Fruit fly (Drosophila melanogaster) whole organism, embryonic: ENCODE results near the gene CG12643.
A peak's percentile ranks its signal among the peaks of the same experiment; 100 is the strongest.

Source experiments
- CG10431 ChIP-seq: fragments of 200-800 bp; sonication (Bioruptor generic); optimal IDR thresholded peaks from 3 replicates; lab custom pipeline; 2018; ENCODE audit warnings: missing biosample characterization, mild to moderate bottlenecking, missing genetic modification characterization
- CG12391 ChIP-seq: fragments of 200-800 bp; sonication (Bioruptor generic); optimal IDR thresholded peaks from 3 replicates; lab custom pipeline; 2018; ENCODE audit warnings: missing biosample characterization, mild to moderate bottlenecking, missing genetic modification characterization, moderate library complexity
- CG12769 ChIP-seq: fragments of 200-800 bp; sonication (Bioruptor generic); optimal IDR thresholded peaks from 2 replicates; lab custom pipeline; 2019; ENCODE audit warnings: missing biosample characterization, mild to moderate bottlenecking, missing genetic modification characterization, moderate library complexity
- CG13775 ChIP-seq: fragments of 200-800 bp; sonication (Bioruptor generic); optimal IDR thresholded peaks from 3 replicates; lab custom pipeline; 2017; ENCODE audit warnings: missing biosample characterization, mild to moderate bottlenecking, missing genetic modification characterization
- CG14050 ChIP-seq: fragments of 200-800 bp; sonication (Bioruptor generic); IDR thresholded peaks from 3 replicates; pipeline ENCODE4 v1.3.6; 2022; ENCODE audit warnings: missing biosample characterization, missing genetic modification characterization
- CG14860 ChIP-seq: fragments of 200-800 bp; sonication (Bioruptor generic); IDR thresholded peaks from 3 replicates; pipeline ENCODE4 v1.3.6; 2022; ENCODE audit warnings: missing biosample characterization, missing genetic modification characterization; ENCODE audit not compliant: partially characterized antibody
- CG17912 ChIP-seq: fragments of 200-800 bp; sonication (Bioruptor generic); optimal IDR thresholded peaks from 2 replicates; lab custom pipeline; 2018; ENCODE audit warnings: missing biosample characterization, mild to moderate bottlenecking, missing genetic modification characterization
- CG1832 ChIP-seq: fragments of 200-800 bp; sonication (Bioruptor generic); optimal IDR thresholded peaks from 2 replicates; lab custom pipeline; 2017; ENCODE audit warnings: missing biosample characterization, mild to moderate bottlenecking, missing genetic modification characterization, inconsistent platforms
- CG2712 ChIP-seq: fragments of 200-800 bp; optimal IDR thresholded peaks from 3 replicates; lab custom pipeline; 2019; ENCODE audit warnings: missing biosample characterization, mild to moderate bottlenecking, missing genetic modification characterization, moderate library complexity
- CG32532 ChIP-seq: fragments of 200-800 bp; sonication (Bioruptor generic); IDR thresholded peaks from 2 replicates; pipeline ENCODE4 v1.3.6; 2022; ENCODE audit warnings: missing biosample characterization, missing genetic modification characterization
- CG3281 ChIP-seq: fragments of 200-800 bp; sonication (Bioruptor generic); optimal IDR thresholded peaks from 3 replicates; lab custom pipeline; 2017; ENCODE audit warnings: missing biosample characterization, mild to moderate bottlenecking, missing genetic modification characterization
- CG33557 ChIP-seq: fragments of 200-800 bp; sonication (Bioruptor generic); optimal IDR thresholded peaks from 2 replicates; lab custom pipeline; 2019; ENCODE audit warnings: missing biosample characterization, mild to moderate bottlenecking, missing genetic modification characterization, moderate library complexity
- CG34422 ChIP-seq: fragments of 200-800 bp; sonication (Bioruptor generic); IDR thresholded peaks from 3 replicates; pipeline ENCODE4 v1.3.6; 2022; ENCODE audit warnings: missing biosample characterization, missing genetic modification characterization
- CG4328 ChIP-seq: fragments of 200-800 bp; sonication (Bioruptor generic); optimal IDR thresholded peaks from 3 replicates; lab custom pipeline; 2017; ENCODE audit warnings: missing biosample characterization, missing genetic modification reagents, missing genetic modification characterization
- CG43689 ChIP-seq: fragments of 200-800 bp; sonication (Bioruptor generic); IDR thresholded peaks from 2 replicates; pipeline ENCODE4 v1.3.6; 2022; ENCODE audit warnings: missing biosample characterization, missing genetic modification characterization
- CG7556 ChIP-seq: fragments of 200-800 bp; sonication (Bioruptor generic); optimal IDR thresholded peaks from 2 replicates; lab custom pipeline; 2017; ENCODE audit warnings: missing biosample characterization, mild to moderate bottlenecking, missing genetic modification characterization
- CG8281 ChIP-seq: fragments of 200-800 bp; sonication (Bioruptor generic); optimal IDR thresholded peaks from 2 replicates; lab custom pipeline; 2018; ENCODE audit warnings: missing biosample characterization, mild to moderate bottlenecking, missing genetic modification characterization, moderate library complexity
- CG8924 ChIP-seq: fragments of 200-800 bp; optimal IDR thresholded peaks from 3 replicates; lab custom pipeline; 2019; ENCODE audit warnings: missing biosample characterization, mild to moderate bottlenecking, missing genetic modification characterization, moderate library complexity
- Camta ChIP-seq: fragments of 200-800 bp; sonication (Bioruptor generic); optimal IDR thresholded peaks from 2 replicates; lab custom pipeline; 2016; ENCODE audit warnings: missing biosample characterization, missing genetic modification characterization
- D ChIP-seq, 2 experiments: fragments of 200-800 bp in 1 of 2; fragments of >200 bp in 1 of 2; sonication (Bioruptor generic) in 1 of 2; optimal IDR thresholded peaks; 2 replicates in 1 of 2; 3 replicates in 1 of 2; lab custom pipeline; 2017; ENCODE audit warnings: mild to moderate bottlenecking in 1 of 2, missing biosample characterization in 1 of 2, missing genetic modification characterization in 1 of 2, missing genetic modification reagents in 1 of 2
- Drgx ChIP-seq: fragments of 200-800 bp; sonication (Bioruptor generic); IDR thresholded peaks from 2 replicates; pipeline ENCODE4 v1.3.6; 2022; ENCODE audit warnings: missing biosample characterization, missing genetic modification characterization
- Hr51 ChIP-seq, 2 experiments: fragments of 200-800 bp; sonication (Bioruptor generic); optimal IDR thresholded peaks; 2 replicates in 1 of 2; 3 replicates in 1 of 2; lab custom pipeline; 2016 to 2018; ENCODE audit warnings: missing biosample characterization in 2 of 2, missing genetic modification characterization in 2 of 2, mild to moderate bottlenecking in 1 of 2, moderate library complexity in 1 of 2
- MESR4 ChIP-seq: fragments of 200-800 bp; sonication (Bioruptor generic); optimal IDR thresholded peaks from 2 replicates; lab custom pipeline; 2018; ENCODE audit warnings: missing biosample characterization, mild to moderate bottlenecking, missing genetic modification characterization, moderate library complexity
- Nf-YA ChIP-seq: fragments of 200-800 bp; sonication (Bioruptor generic); IDR thresholded peaks from 2 replicates; pipeline ENCODE4 v1.3.6; 2022; ENCODE audit warnings: missing biosample characterization, missing genetic modification characterization
- Sox102F ChIP-seq: fragments of 200-800 bp; sonication (Bioruptor generic); optimal IDR thresholded peaks from 2 replicates; lab custom pipeline; 2018; ENCODE audit warnings: missing biosample characterization, mild to moderate bottlenecking, missing genetic modification characterization, moderate library complexity
- Sry-β ChIP-seq: fragments of 200-800 bp; sonication (Bioruptor generic); optimal IDR thresholded peaks from 2 replicates; lab custom pipeline; 2018; ENCODE audit warnings: missing biosample characterization, mild to moderate bottlenecking, missing genetic modification characterization, moderate library complexity
- Stat92E ChIP-seq, 3 experiments: fragments of >200 bp in 2 of 3; fragments of 200-800 bp in 1 of 3; sonication (Bioruptor generic) in 1 of 3; optimal IDR thresholded peaks; 2 replicates each; lab custom pipeline; 2017 to 2019; ENCODE audit warnings: missing biosample characterization in 3 of 3, missing genetic modification characterization in 3 of 3, mild to moderate bottlenecking in 1 of 3, moderate library complexity in 1 of 3
- TFAM ChIP-seq: fragments of 200-800 bp; sonication (Bioruptor generic); optimal IDR thresholded peaks from 2 replicates; lab custom pipeline; 2017; ENCODE audit warnings: missing biosample characterization, missing genetic modification characterization, inconsistent platforms
- abd-A ChIP-seq: fragments of 200-800 bp; sonication (Bioruptor generic); optimal IDR thresholded peaks from 3 replicates; lab custom pipeline; 2019; ENCODE audit warnings: missing biosample characterization, mild to moderate bottlenecking, missing genetic modification characterization, moderate library complexity
- al ChIP-seq: fragments of 200-800 bp; sonication (Bioruptor generic); IDR thresholded peaks from 2 replicates; pipeline ENCODE4 v1.3.6; 2022; ENCODE audit warnings: missing biosample characterization, missing genetic modification characterization
- ara ChIP-seq: fragments of 200-800 bp; sonication (Bioruptor generic); IDR thresholded peaks from 2 replicates; pipeline ENCODE4 v1.3.6; 2022; ENCODE audit warnings: missing biosample characterization, missing genetic modification characterization
- cg ChIP-seq: fragments of 200-800 bp; sonication (Bioruptor generic); optimal IDR thresholded peaks from 3 replicates; lab custom pipeline; 2019; ENCODE audit warnings: missing biosample characterization, mild to moderate bottlenecking, missing genetic modification characterization, moderate library complexity
- ci ChIP-seq: fragments of 200-800 bp; sonication (Bioruptor generic); IDR thresholded peaks from 3 replicates; pipeline ENCODE4 v1.3.6; 2022; ENCODE audit warnings: missing biosample characterization, missing genetic modification characterization
- fd3F ChIP-seq: fragments of 200-800 bp; sonication (Bioruptor generic); optimal IDR thresholded peaks from 2 replicates; lab custom pipeline; 2018; ENCODE audit warnings: missing biosample characterization, mild to moderate bottlenecking, missing genetic modification characterization, moderate library complexity
- grau ChIP-seq: fragments of 200-800 bp; optimal IDR thresholded peaks from 3 replicates; lab custom pipeline; 2019; ENCODE audit warnings: missing biosample characterization, mild to moderate bottlenecking, missing genetic modification characterization, moderate library complexity
- ken ChIP-seq: fragments of 200-800 bp; sonication (Bioruptor generic); IDR thresholded peaks from 3 replicates; pipeline ENCODE4 v1.3.6; 2022; ENCODE audit warnings: missing biosample characterization, missing genetic modification characterization
- kni ChIP-seq: fragments of 200-800 bp; sonication (Bioruptor generic); optimal IDR thresholded peaks from 3 replicates; lab custom pipeline; 2017; ENCODE audit warnings: mild to moderate bottlenecking, missing biosample characterization, missing genetic modification reagents, missing genetic modification characterization
- lilli ChIP-seq: fragments of 200-800 bp; sonication (Bioruptor generic); optimal IDR thresholded peaks from 3 replicates; lab custom pipeline; 2016; ENCODE audit warnings: missing biosample characterization, missing genetic modification characterization
- onecut ChIP-seq: fragments of 200-800 bp; sonication (Bioruptor generic); IDR thresholded peaks from 2 replicates; pipeline ENCODE4 v1.3.6; 2022; ENCODE audit warnings: missing biosample characterization, missing genetic modification characterization
- pita ChIP-seq: fragments of 200-800 bp; sonication (Bioruptor generic); optimal IDR thresholded peaks from 2 replicates; lab custom pipeline; 2017; ENCODE audit warnings: missing biosample characterization, mild to moderate bottlenecking, missing genetic modification characterization
- pnt ChIP-seq: fragments of 200-800 bp; sonication (Bioruptor generic); optimal IDR thresholded peaks from 3 replicates; lab custom pipeline; 2016; ENCODE audit warnings: missing biosample characterization, missing genetic modification characterization
- prd ChIP-seq, 3 experiments: fragments of >200 bp in 2 of 3; fragments of 200-800 bp in 1 of 3; sonication (Bioruptor generic) in 1 of 3; optimal IDR thresholded peaks in 2 of 3; IDR thresholded peaks in 1 of 3; 2 replicates in 2 of 3; 3 replicates in 1 of 3; pipeline versions ENCODE4 v1.3.6 to Lab custom; 2017 to 2022; ENCODE audit warnings: missing biosample characterization in 1 of 3, missing genetic modification characterization in 1 of 3
- repo ChIP-seq: fragments of 200-800 bp; sonication (Bioruptor generic); optimal IDR thresholded peaks from 2 replicates; lab custom pipeline; 2016; ENCODE audit warnings: missing biosample characterization, missing genetic modification characterization
- sens ChIP-seq: fragments of 200-800 bp; sonication (Bioruptor generic); peaks from one replicate; lab custom pipeline; 2016; ENCODE audit warnings: missing biosample characterization, missing genetic modification characterization
- sisA ChIP-seq: fragments of 200-800 bp; sonication (Bioruptor generic); IDR thresholded peaks from 2 replicates; pipeline ENCODE4 v1.3.6; 2022; ENCODE audit warnings: missing biosample characterization, missing genetic modification characterization
- sqz ChIP-seq: fragments of 200-800 bp; sonication (Bioruptor generic); optimal IDR thresholded peaks from 3 replicates; lab custom pipeline; 2018; ENCODE audit warnings: missing biosample characterization, mild to moderate bottlenecking, missing genetic modification characterization
- stc ChIP-seq: fragments of 200-800 bp; sonication (Bioruptor generic); IDR thresholded peaks from 2 replicates; pipeline ENCODE4 v1.3.6; 2022; ENCODE audit warnings: missing biosample characterization, missing genetic modification characterization
- tx ChIP-seq: fragments of 200-800 bp; sonication (Bioruptor generic); optimal IDR thresholded peaks from 2 replicates; lab custom pipeline; 2016; ENCODE audit warnings: missing biosample characterization, missing genetic modification characterization

The CG12643 gene

dm6 chrX:10247366-10247765 is 17.7 kb downstream of the CG12643 start (continued):
- TF ChIP-seq grau (tag; lab: Kevin White, UChicago): no peak
- TF ChIP-seq CG2712 (tag; lab: Kevin White, UChicago): peak; percentile 21
- TF ChIP-seq prd (optimal IDR thresholded peaks at IDR 0.05; lab: Kevin White, UChicago): no peak
- TF ChIP-seq prd (GFP tag; IDR thresholded peaks at IDR 0.05; lab: Robert Waterston, UW): no peak
- no peak for TF ChIP-seq D (optimal IDR thresholded peaks at IDR 0.05; lab: Kevin White, UChicago)
- no peak for TF ChIP-seq D (GFP tag; optimal IDR thresholded peaks at IDR 0.05; lab: Kevin White, UChicago)
- no peak for TF ChIP-seq pnt (GFP tag; lab: Kevin White, UChicago)
- peak; percentile 37 for TF ChIP-seq abd-A (tag; lab: Kevin White, UChicago)
- TF ChIP-seq TFAM (GFP tag; lab: Kevin White, UChicago): no peak
- no peak for TF ChIP-seq Stat92E (GFP tag; optimal IDR thresholded peaks at IDR 0.05; lab: Kevin White, UChicago)
- peak; percentile 89 for TF ChIP-seq onecut
- TF ChIP-seq CG10431 (GFP tag; lab: Kevin White, UChicago): no peak
- TF ChIP-seq CG14860: no peak
- no peak for TF ChIP-seq CG13775
- TF ChIP-seq tx (GFP tag; lab: Kevin White, UChicago): no peak
- TF ChIP-seq ci: 0 out of 3 replicates have a peak, but pooled peaks have one; percentile 34
- no peak for TF ChIP-seq CG7556
- TF ChIP-seq CG3281: no peak
- TF ChIP-seq Camta: no peak
- TF ChIP-seq CG14050 (GFP tag; lab: Robert Waterston, UW): no peak
- TF ChIP-seq CG1832: peak; percentile 45
- TF ChIP-seq ara (GFP tag; lab: Robert Waterston, UW): no peak
- TF ChIP-seq CG8281 (tag; lab: Kevin White, UChicago): no peak
- no peak for TF ChIP-seq CG17912 (GFP tag; lab: Kevin White, UChicago)
- no peak for TF ChIP-seq sisA (GFP tag; lab: Robert Waterston, UW)
- TF ChIP-seq stc (GFP tag; lab: Robert Waterston, UW): no peak
- TF ChIP-seq MESR4 (GFP tag; lab: Kevin White, UChicago): no peak
- no peak for TF ChIP-seq CG34422 (GFP tag; lab: Robert Waterston, UW)
- no peak for TF ChIP-seq CG12769 (tag; lab: Kevin White, UChicago)
- no peak for TF ChIP-seq pita (GFP tag; lab: Kevin White, UChicago)
- TF ChIP-seq kni (GFP tag; lab: Kevin White, UChicago): no peak
- TF ChIP-seq Hr51 (GFP tag; optimal IDR thresholded peaks at IDR 0.05; lab: Kevin White, UChicago): no peak
- TF ChIP-seq CG4328: no peak
- TF ChIP-seq CG8924 (tag; lab: Kevin White, UChicago): no peak
- no peak for TF ChIP-seq Sry-β
- no peak for TF ChIP-seq CG43689 (GFP tag; lab: Robert Waterston, UW)
- peak; percentile 51 for TF ChIP-seq cg (GFP tag; lab: Kevin White, UChicago)
- TF ChIP-seq sens (GFP tag; lab: Kevin White, UChicago): peak; percentile 31
- TF ChIP-seq CG12391 (tag; lab: Kevin White, UChicago): no peak
- TF ChIP-seq Nf-YA: no peak
- no peak for TF ChIP-seq repo
- no peak for TF ChIP-seq lilli (GFP tag; lab: Kevin White, UChicago)
- no peak for TF ChIP-seq fd3F (GFP tag; lab: Kevin White, UChicago)
- no peak for TF ChIP-seq al (GFP tag; lab: Robert Waterston, UW)
- TF ChIP-seq CG32532 (GFP tag; lab: Robert Waterston, UW): no peak
- TF ChIP-seq CG33557 (GFP tag; lab: Kevin White, UChicago): no peak
- TF ChIP-seq sqz (GFP tag; lab: Kevin White, UChicago): peak; percentile 2
- no peak for TF ChIP-seq Sox102F (GFP tag; lab: Kevin White, UChicago)
- TF ChIP-seq Drgx: no peak
- TF ChIP-seq ken (GFP tag; lab: Robert Waterston, UW): no peak
